Worm (Caenorhabditis elegans): ENCODE data around the gene F28B4.1.

Gene F28B4.1

DNA sequence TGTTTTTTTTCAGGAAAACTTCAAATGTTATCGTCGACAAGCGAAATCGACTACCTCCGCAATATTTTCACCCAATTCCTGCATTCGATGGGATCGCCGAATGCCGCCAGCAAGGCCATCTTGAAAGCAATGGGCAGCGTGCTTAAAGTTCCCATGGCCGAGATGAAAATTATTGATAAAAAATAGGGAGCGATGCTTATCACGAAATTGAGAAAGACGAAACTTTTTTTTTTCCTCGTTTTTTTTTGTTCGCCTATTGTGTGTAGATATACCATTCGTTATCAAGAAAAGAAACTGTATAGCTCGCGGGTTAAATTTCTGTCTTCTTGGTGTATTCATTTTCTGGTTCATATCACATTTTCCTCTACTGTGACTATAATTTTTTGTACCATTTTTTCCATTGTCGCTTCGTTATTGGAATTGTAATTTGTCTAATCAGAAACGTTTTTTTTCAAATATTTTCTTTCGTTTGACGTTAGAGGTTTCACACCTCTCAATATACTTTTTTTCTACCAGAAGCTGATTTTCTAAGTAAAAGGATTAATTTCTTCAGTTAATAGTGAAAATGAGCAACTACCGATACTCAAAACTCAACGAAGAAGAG is 40.8 kb upstream of the F28B4.1 start, which contains the start of gene syx-6:
TSS of gene syx-6 (plus strand) at position 554 of the 604 bp plus-strand sequence.
- TF ChIP-seq elt-1 (tag; optimal IDR thresholded peaks at IDR 0.05) (peak; percentile 72), sea-2 (GFP tag; optimal IDR thresholded peaks at IDR 0.05) (no peak), nhr-76 (tag; optimal IDR thresholded peaks at IDR 0.05) (no peak), nhr-28 (tag; optimal IDR thresholded peaks at IDR 0.05) (no peak), elt-2 (tag; optimal IDR thresholded peaks at IDR 0.05) (peak; percentile 56), zag-1 (tag; optimal IDR thresholded peaks at IDR 0.05) (no peak), pha-4 (tag; optimal IDR thresholded peaks at IDR 0.05) (no peak)

DNA sequence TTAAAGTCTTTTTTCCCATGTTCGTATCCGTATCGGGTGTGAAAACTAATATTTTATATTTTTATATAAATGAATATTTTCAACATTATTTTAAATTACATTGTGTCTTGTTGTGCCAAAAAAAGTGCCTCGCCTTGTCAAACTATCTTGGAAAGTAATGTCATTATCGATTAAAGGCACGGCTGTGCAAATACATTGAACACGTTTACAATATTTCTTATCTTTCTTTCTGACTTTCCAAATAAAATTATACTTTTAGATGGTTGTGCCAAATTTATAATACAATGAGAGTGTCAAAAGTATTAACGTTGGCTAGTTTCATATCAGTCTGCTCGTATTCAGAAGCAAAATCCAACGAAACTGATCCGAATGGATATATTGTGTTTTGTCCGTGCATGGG is 39.3 kb upstream of the F28B4.1 start, which contains the start of gene pfut-1:
TSS of gene pfut-1 (plus strand) at position 258 of the 400 bp plus-strand sequence.
- TF ChIP-seq ceh-16 (tag; optimal IDR thresholded peaks at IDR 0.05) (no peak), nhr-43 (tag; optimal IDR thresholded peaks at IDR 0.05; ENCODE audit: poor library complexity, severe bottlenecking) (no peak), pqm-1 (tag; optimal IDR thresholded peaks at IDR 0.05) (peak; percentile 29), sea-2 (GFP tag; optimal IDR thresholded peaks at IDR 0.05) (no peak), elt-2 (tag; optimal IDR thresholded peaks at IDR 0.05) (peak; percentile 61), fkh-10 (GFP tag; optimal IDR thresholded peaks at IDR 0.05) (no peak)

DNA sequence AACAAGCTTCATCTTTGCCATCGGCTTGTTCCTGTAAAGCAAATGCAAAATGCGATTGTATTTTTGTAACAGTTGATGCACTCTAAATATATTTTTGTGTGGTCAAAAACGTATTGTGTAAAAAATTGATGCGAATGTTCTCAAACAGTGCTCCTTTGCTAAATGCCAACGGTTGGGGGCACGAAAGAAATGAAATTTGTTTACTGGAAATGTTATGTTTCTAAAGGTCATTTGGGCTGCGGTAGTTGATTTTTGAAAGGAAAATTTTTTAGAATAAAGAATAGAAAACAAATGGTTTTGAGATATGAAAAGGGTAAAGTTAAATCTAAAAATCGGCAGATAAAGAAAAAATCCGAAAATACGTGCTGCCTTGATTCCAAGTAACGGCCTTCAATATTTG is 34.4 kb upstream of the F28B4.1 start, which contains the start of gene C15C7.6:
TSS of gene C15C7.6 (minus strand) at position 101 of the 400 bp plus-strand sequence.
- no peak for TF ChIP-seq elt-2 (tag; optimal IDR thresholded peaks at IDR 0.05)

DNA sequence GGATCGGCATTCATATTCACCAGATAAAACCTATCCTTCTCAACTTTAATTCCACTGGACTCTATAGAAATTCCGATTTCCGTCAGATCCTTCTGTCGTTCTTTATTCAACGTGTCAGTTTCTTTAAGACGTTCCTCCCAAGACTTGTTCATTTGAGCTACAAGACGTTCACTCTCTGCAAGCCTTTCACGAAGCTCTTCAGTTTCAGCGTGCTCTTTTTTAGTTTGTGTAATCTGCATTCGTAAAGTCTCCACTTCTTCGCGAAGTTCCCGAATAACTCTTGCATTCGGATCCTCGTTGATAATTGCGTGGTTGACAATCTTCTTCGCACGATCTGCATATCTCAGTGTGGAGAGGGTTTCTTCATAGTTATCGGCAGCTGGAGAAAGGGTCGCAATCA is 28.1 kb upstream of the F28B4.1 start:
- TF ChIP-seq elt-3 (tag; optimal IDR thresholded peaks at IDR 0.05) (no peak), nhr-28 (tag; optimal IDR thresholded peaks at IDR 0.05) (no peak), nfya-1 (tag; optimal IDR thresholded peaks at IDR 0.05; ENCODE audit: insufficient read depth) (no peak), fkh-10 (GFP tag; optimal IDR thresholded peaks at IDR 0.05) (no peak), nhr-67 (tag; optimal IDR thresholded peaks at IDR 0.05) (no peak), fos-1 (tag; optimal IDR thresholded peaks at IDR 0.05) (no peak)

ce11 chrX:3178501-3178900 is 26.4 kb upstream of the F28B4.1 start, which contains the start of gene klp-4:
Gene klp-4 (minus strand): TSS chrX:3178701.
- TF ChIP-seq fkh-10 (GFP tag; optimal IDR thresholded peaks at IDR 0.05) = no peak
- TF ChIP-seq pha-4 (tag; optimal IDR thresholded peaks at IDR 0.05) = peak; percentile 28

- no peak for TF ChIP-seq fos-1 (tag; optimal IDR thresholded peaks at IDR 0.05)
- TF ChIP-seq fkh-10 (GFP tag; optimal IDR thresholded peaks at IDR 0.05) = peak; percentile 40
- peak; percentile 8 for TF ChIP-seq hmg-11 (tag; optimal IDR thresholded peaks at IDR 0.05)
Observed at ce11 chrX:3181376-3181775, 23.5 kb upstream of the F28B4.1 start.

DNA sequence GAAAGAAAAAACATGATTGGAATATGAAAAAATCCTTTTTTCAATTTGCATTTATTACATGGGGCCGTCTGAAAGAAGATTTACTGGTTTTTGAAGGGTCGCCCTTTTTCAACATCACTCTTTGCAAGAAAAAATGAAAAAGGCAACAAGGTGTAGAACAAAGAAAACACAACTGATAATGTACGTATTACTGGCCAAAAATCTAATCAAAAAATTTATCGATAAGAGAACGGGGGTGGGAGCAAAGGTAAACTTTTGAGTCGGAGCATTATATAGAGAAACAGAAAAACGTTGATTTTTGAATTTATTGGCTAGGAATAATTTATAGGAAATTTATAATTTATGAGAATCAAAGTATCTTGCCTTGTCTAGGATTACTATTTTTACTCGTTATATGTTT is 23.0 kb upstream of the F28B4.1 start:
- TF ChIP-seq lin-39 (tag; optimal IDR thresholded peaks at IDR 0.05) (no peak), pqm-1 (tag; optimal IDR thresholded peaks at IDR 0.05) (peak; percentile 43), fkh-2 (tag; optimal IDR thresholded peaks at IDR 0.05) (no peak), elt-2 (tag; optimal IDR thresholded peaks at IDR 0.05) (peak; percentile 76), ceh-28 (tag; optimal IDR thresholded peaks at IDR 0.05) (no peak)

DNA sequence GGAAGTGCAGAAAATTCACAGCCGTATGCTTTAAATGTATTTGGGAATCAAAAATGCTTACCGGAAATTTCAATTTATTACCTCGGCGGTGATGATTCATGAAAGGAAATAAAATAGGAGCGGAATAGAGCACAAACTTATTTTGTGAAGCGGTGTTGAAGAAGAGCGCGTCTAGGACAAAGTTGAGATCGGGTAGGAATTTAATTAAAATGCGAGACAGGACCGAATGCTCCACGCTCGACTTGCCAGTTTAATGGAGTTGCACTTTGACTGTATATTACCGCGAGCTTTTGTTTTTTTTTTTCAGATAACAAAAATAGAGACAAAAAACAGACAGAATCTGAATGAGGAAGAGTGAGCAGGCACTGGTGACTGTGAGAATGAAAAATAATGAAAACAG is 20.2 kb upstream of the F28B4.1 start:
- TF ChIP-seq sea-2 (GFP tag; optimal IDR thresholded peaks at IDR 0.05) = no peak
- TF ChIP-seq nhr-25 (tag; optimal IDR thresholded peaks at IDR 0.05) = no peak

- TF ChIP-seq nhr-77 (tag; optimal IDR thresholded peaks at IDR 0.05) (no peak), lin-39 (tag; optimal IDR thresholded peaks at IDR 0.05) (peak; percentile 30), aly-2 (tag; optimal IDR thresholded peaks at IDR 0.05) (no peak)
Observed at ce11 chrX:3190193-3190592, 14.7 kb upstream of the F28B4.1 start.

Data from whole organism, L3 larva.